Worm (Caenorhabditis elegans): ENCODE measurements around the gene his-37.

DNA sequence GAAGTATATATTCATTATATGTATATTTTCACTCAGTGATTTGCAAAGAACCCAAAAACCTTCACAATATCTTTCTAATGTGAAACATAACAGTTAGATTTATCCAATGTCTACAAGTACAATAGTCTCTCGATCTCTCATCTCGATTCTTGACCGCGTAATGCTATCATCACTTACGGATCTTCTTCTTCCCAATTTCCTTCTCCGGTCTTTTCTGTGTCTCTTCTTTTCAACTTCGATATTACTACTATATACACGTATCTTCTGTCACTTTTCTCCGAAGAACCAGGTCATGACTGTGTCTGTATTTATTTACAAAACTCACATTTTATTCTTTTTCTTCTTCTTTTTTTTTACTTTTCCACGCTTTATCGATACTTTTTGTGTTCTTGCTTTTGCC lies 41.7 kb downstream of the his-37 start:
- no peak for TF ChIP-seq him-1 (tag; optimal IDR thresholded peaks at IDR 0.05)
- no peak for TF ChIP-seq W03F9.2 (tag; optimal IDR thresholded peaks at IDR 0.05)
- TF ChIP-seq dao-5 (tag; optimal IDR thresholded peaks at IDR 0.05) = no peak
